Fruit fly (Drosophila melanogaster): ENCODE measurements around the gene CG4116.

DNA sequence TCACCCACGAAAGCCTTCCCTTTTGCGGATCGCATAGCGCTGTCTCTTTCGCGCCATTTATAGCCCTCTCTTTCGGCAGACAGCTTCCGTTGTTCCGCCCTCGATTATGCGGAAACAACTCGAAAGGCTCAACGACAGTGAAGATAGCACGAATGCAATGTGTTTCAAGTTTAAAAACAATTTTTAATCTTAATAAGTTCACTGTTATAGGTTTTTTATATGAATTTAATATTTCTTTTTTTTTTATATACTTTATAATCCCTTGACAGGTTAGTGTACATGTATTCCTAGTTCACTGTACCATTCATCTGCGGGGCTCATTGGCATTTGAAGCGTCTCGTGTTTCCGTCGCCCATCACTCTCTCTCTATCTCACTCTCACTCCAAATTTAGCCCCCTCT lies 29.0 kb upstream of the CG4116 start:
- TF ChIP-seq jim (GFP tag; optimal IDR thresholded peaks at IDR 0.05): no peak
- TF ChIP-seq pan (optimal IDR thresholded peaks at IDR 0.05): no peak
- TF ChIP-seq woc (GFP tag; optimal IDR thresholded peaks at IDR 0.05): no peak
- no peak for TF ChIP-seq Abd-B (GFP tag; optimal IDR thresholded peaks at IDR 0.05)
- no peak for TF ChIP-seq OdsH (GFP tag; optimal IDR thresholded peaks at IDR 0.05)
- no peak for TF ChIP-seq rgr (GFP tag; optimal IDR thresholded peaks at IDR 0.05)
- TF ChIP-seq brk (GFP tag; optimal IDR thresholded peaks at IDR 0.05): no peak
- TF ChIP-seq usp (GFP tag; optimal IDR thresholded peaks at IDR 0.05): no peak
- no peak for TF ChIP-seq CrebA (GFP tag; optimal IDR thresholded peaks at IDR 0.05; ENCODE audit: borderline replicate concordance)
- no peak for TF ChIP-seq psq (GFP tag; optimal IDR thresholded peaks at IDR 0.05)
- no peak for TF ChIP-seq Sp1 (GFP tag; optimal IDR thresholded peaks at IDR 0.05)
- no peak for TF ChIP-seq Dfd (GFP tag; optimal IDR thresholded peaks at IDR 0.05)
- no peak for TF ChIP-seq lola (GFP tag; optimal IDR thresholded peaks at IDR 0.05)
- TF ChIP-seq Vsx2 (GFP tag; optimal IDR thresholded peaks at IDR 0.05; ENCODE audit: partially characterized antibody): no peak
